Fruit fly (Drosophila melanogaster) whole organism, adult: ENCODE results near the gene CG15880.

Experiments used
- CG11617 ChIP-seq: fragments of 200-800 bp; sonication (Bioruptor generic); optimal IDR thresholded peaks from 2 replicates; lab custom pipeline; 2017; ENCODE audit warnings: mild to moderate bottlenecking, missing biosample characterization, missing genetic modification reagents, missing genetic modification characterization
- CG12768 ChIP-seq: fragments of 200-800 bp; sonication (Bioruptor generic); optimal IDR thresholded peaks from 2 replicates; lab custom pipeline; 2017; ENCODE audit warnings: missing biosample characterization, missing genetic modification characterization, mild to moderate bottlenecking, moderate library complexity, missing genetic modification reagents
- CG14711 ChIP-seq: fragments of 200-800 bp; sonication (Bioruptor generic); optimal IDR thresholded peaks from 2 replicates; lab custom pipeline; 2018; ENCODE audit warnings: missing biosample characterization, mild to moderate bottlenecking, missing genetic modification characterization, moderate library complexity
- CG1620 ChIP-seq: fragments of 200-800 bp; sonication (Bioruptor generic); optimal IDR thresholded peaks from 2 replicates; lab custom pipeline; 2016; ENCODE audit warnings: missing biosample characterization, missing genetic modification characterization
- CG33017 ChIP-seq: fragments of 200-800 bp; sonication (Bioruptor generic); optimal IDR thresholded peaks from 2 replicates; lab custom pipeline; 2018; ENCODE audit warnings: missing biosample characterization, mild to moderate bottlenecking, missing genetic modification characterization, moderate library complexity
- CG5204 ChIP-seq: fragments of 200-800 bp; sonication (Bioruptor generic); optimal IDR thresholded peaks from 2 replicates; lab custom pipeline; 2016; ENCODE audit warnings: missing biosample characterization, missing genetic modification characterization
- CG7045 ChIP-seq: fragments of 200-800 bp; sonication (Bioruptor generic); optimal IDR thresholded peaks from 2 replicates; lab custom pipeline; 2017; ENCODE audit warnings: missing biosample characterization, mild to moderate bottlenecking, missing genetic modification characterization
- CG7101 ChIP-seq: fragments of 200-800 bp; sonication (Bioruptor generic); optimal IDR thresholded peaks from 2 replicates; lab custom pipeline; 2018; ENCODE audit warnings: missing biosample characterization, mild to moderate bottlenecking, missing genetic modification characterization, moderate library complexity
- Clk ChIP-seq: fragments of 200-800 bp; sonication (Bioruptor generic); optimal IDR thresholded peaks from 2 replicates; lab custom pipeline; 2017; ENCODE audit warnings: missing biosample characterization, missing genetic modification characterization
- Crg-1 ChIP-seq: fragments of 200-800 bp; sonication (Bioruptor generic); optimal IDR thresholded peaks from 2 replicates; lab custom pipeline; 2016; ENCODE audit warnings: missing biosample characterization, missing genetic modification characterization
- Hr96 ChIP-seq: fragments of 200-800 bp; sonication (Bioruptor generic); optimal IDR thresholded peaks from 2 replicates; lab custom pipeline; 2016; ENCODE audit warnings: missing biosample characterization, missing genetic modification characterization
- Mnt ChIP-seq: fragments of 200-800 bp; sonication (Bioruptor generic); optimal IDR thresholded peaks from 2 replicates; lab custom pipeline; 2016; ENCODE audit warnings: missing biosample characterization, mild to moderate bottlenecking, missing genetic modification characterization
- bab1 ChIP-seq: fragments of 200-800 bp; sonication (Bioruptor generic); optimal IDR thresholded peaks from 3 replicates; lab custom pipeline; 2019; ENCODE audit warnings: missing biosample characterization, mild to moderate bottlenecking, missing genetic modification characterization, moderate library complexity
- cic ChIP-seq: fragments of 200-800 bp; sonication (Bioruptor generic); optimal IDR thresholded peaks from 2 replicates; lab custom pipeline; 2017; ENCODE audit warnings: missing biosample characterization, mild to moderate bottlenecking, missing genetic modification characterization, moderate library complexity
- cnc ChIP-seq, 2 experiments: fragments of >200 bp; optimal IDR thresholded peaks; 2 replicates each; lab custom pipeline; 2017
- kay ChIP-seq: fragments of 200-800 bp; sonication (Bioruptor generic); peaks from one replicate; lab custom pipeline; 2016; ENCODE audit warnings: missing biosample characterization, missing genetic modification characterization, borderline replicate concordance
- ovo ChIP-seq: fragments of 200-800 bp; sonication (Bioruptor generic); optimal IDR thresholded peaks from 2 replicates; lab custom pipeline; 2016; ENCODE audit warnings: missing biosample characterization, missing genetic modification characterization
- pad ChIP-seq: fragments of 200-800 bp; sonication (Bioruptor generic); optimal IDR thresholded peaks from 3 replicates; lab custom pipeline; 2017; ENCODE audit warnings: missing biosample characterization, missing genetic modification characterization, mild to moderate bottlenecking, moderate library complexity, missing genetic modification reagents
- tj ChIP-seq: fragments of 200-800 bp; sonication (Bioruptor generic); optimal IDR thresholded peaks from 3 replicates; lab custom pipeline; 2017; ENCODE audit warnings: missing biosample characterization, mild to moderate bottlenecking, missing genetic modification characterization, moderate library complexity
- toe ChIP-seq: fragments of 200-800 bp; sonication (Bioruptor generic); optimal IDR thresholded peaks from 2 replicates; lab custom pipeline; 2016; ENCODE audit warnings: missing biosample characterization, missing genetic modification characterization

CG15880 gene

dm6 chr2L:846167-846868 lies 28.6 kb upstream of the CG15880 start:
- TF ChIP-seq toe (GFP tag; lab: Kevin White, UChicago) (peak; percentile 17), CG7045 (GFP tag; lab: Kevin White, UChicago) (peak; percentile 51), CG1620 (no peak), Clk (no peak), kay (GFP tag; lab: Kevin White, UChicago) (no peak), CG12768 (GFP tag; lab: Kevin White, UChicago) (peak; percentile 38), CG5204 (no peak), Hr96 (GFP tag; lab: Kevin White, UChicago) (no peak), tj (GFP tag; lab: Kevin White, UChicago) (peak; percentile 63), Crg-1 (GFP tag; lab: Kevin White, UChicago) (no peak), cic (GFP tag; lab: Kevin White, UChicago) (no peak), pad (GFP tag; lab: Kevin White, UChicago) (no peak), CG33017 (tag; lab: Kevin White, UChicago) (peak; percentile 1), cnc (optimal IDR thresholded peaks at IDR 0.05; lab: Kevin White, UChicago) (no peak), CG11617 (GFP tag; lab: Kevin White, UChicago) (peak; percentile 2), ovo (GFP tag; lab: Kevin White, UChicago) (no peak), bab1 (no peak), Mnt (GFP tag; lab: Kevin White, UChicago) (no peak), CG7101 (tag; lab: Kevin White, UChicago) (peak; percentile 32), CG14711 (tag; lab: Kevin White, UChicago) (peak; percentile 47)

- peak; percentile 58 for TF ChIP-seq CG7101 (tag; lab: Kevin White, UChicago)
- TF ChIP-seq toe (GFP tag; lab: Kevin White, UChicago), result peak; percentile 36
- peak; percentile 33 for TF ChIP-seq CG12768 (GFP tag; lab: Kevin White, UChicago)
- peak; percentile 58 for TF ChIP-seq CG33017 (tag; lab: Kevin White, UChicago)
- peak; percentile 21 for TF ChIP-seq CG5204
- peak; percentile 11 for TF ChIP-seq Hr96 (GFP tag; lab: Kevin White, UChicago)
- TF ChIP-seq Clk, result peak; percentile 11
- TF ChIP-seq ovo (GFP tag; lab: Kevin White, UChicago), result peak; percentile 28
- TF ChIP-seq CG14711 (tag; lab: Kevin White, UChicago), result peak; percentile 62
- peak; percentile 67 for TF ChIP-seq CG7045 (GFP tag; lab: Kevin White, UChicago)
- TF ChIP-seq Mnt (GFP tag; lab: Kevin White, UChicago), result no peak
- TF ChIP-seq cnc (optimal IDR thresholded peaks at IDR 0.05; lab: Kevin White, UChicago), result no peak
- no peak for TF ChIP-seq tj (GFP tag; lab: Kevin White, UChicago)
These were observed 27.7 kb upstream of the CG15880 start for dm6 chr2L:845341-846004.

dm6 chr2L:843850-844791 lies 26.4 kb upstream of the CG15880 start:
- TF ChIP-seq CG12768 (GFP tag; lab: Kevin White, UChicago), result peak; percentile 71
- TF ChIP-seq Crg-1 (GFP tag; lab: Kevin White, UChicago), result no peak
- TF ChIP-seq cnc (optimal IDR thresholded peaks at IDR 0.05; lab: Kevin White, UChicago), result no peak
- no peak for TF ChIP-seq CG5204
- TF ChIP-seq Clk, result no peak
- TF ChIP-seq CG14711 (tag; lab: Kevin White, UChicago), result peak; percentile 43
- TF ChIP-seq bab1, result peak; percentile 65
- TF ChIP-seq cic (GFP tag; lab: Kevin White, UChicago), result no peak
- TF ChIP-seq tj (GFP tag; lab: Kevin White, UChicago), result peak; percentile 100
- no peak for TF ChIP-seq ovo (GFP tag; lab: Kevin White, UChicago)
- TF ChIP-seq kay (GFP tag; lab: Kevin White, UChicago), result no peak
- no peak for TF ChIP-seq CG1620
- no peak for TF ChIP-seq Hr96 (GFP tag; lab: Kevin White, UChicago)
- TF ChIP-seq CG11617 (GFP tag; lab: Kevin White, UChicago), result peak; percentile 13
- TF ChIP-seq CG33017 (tag; lab: Kevin White, UChicago), result peak; percentile 60
- TF ChIP-seq CG7101 (tag; lab: Kevin White, UChicago), result peak; percentile 68
- peak; percentile 35 for TF ChIP-seq CG7045 (GFP tag; lab: Kevin White, UChicago)
- TF ChIP-seq pad (GFP tag; lab: Kevin White, UChicago), result no peak
- TF ChIP-seq Mnt (GFP tag; lab: Kevin White, UChicago), result no peak
- TF ChIP-seq toe (GFP tag; lab: Kevin White, UChicago), result no peak

dm6 chr2L:843301-843700 lies 25.6 kb upstream of the CG15880 start:
- no peak for TF ChIP-seq kay (GFP tag; lab: Kevin White, UChicago)
- TF ChIP-seq CG11617 (GFP tag; lab: Kevin White, UChicago), result peak; percentile 39
- no peak for TF ChIP-seq CG7101 (tag; lab: Kevin White, UChicago)
- no peak for TF ChIP-seq Hr96 (GFP tag; lab: Kevin White, UChicago)
- no peak for TF ChIP-seq pad (GFP tag; lab: Kevin White, UChicago)
- no peak for TF ChIP-seq CG7045 (GFP tag; lab: Kevin White, UChicago)
- no peak for TF ChIP-seq CG5204
- TF ChIP-seq CG33017 (tag; lab: Kevin White, UChicago), result no peak
- no peak for TF ChIP-seq ovo (GFP tag; lab: Kevin White, UChicago)
- no peak for TF ChIP-seq bab1
- no peak for TF ChIP-seq tj (GFP tag; lab: Kevin White, UChicago)
- TF ChIP-seq Crg-1 (GFP tag; lab: Kevin White, UChicago), result peak; percentile 15
